Fruit fly (Drosophila melanogaster) whole organism, wandering third instar larva: ENCODE results near the gene CG14257.

Experiments used
- Abd-B ChIP-seq: fragments of >200 bp; optimal IDR thresholded peaks from 2 replicates; lab custom pipeline; 2017; ENCODE audit warnings: missing biosample characterization, missing genetic modification characterization
- CG32264 ChIP-seq: fragments of 200-800 bp; sonication (Bioruptor generic); optimal IDR thresholded peaks from 2 replicates; lab custom pipeline; 2016; ENCODE audit warnings: missing biosample characterization, missing genetic modification characterization
- CG9705 ChIP-seq: fragments of 200-800 bp; sonication (Bioruptor generic); optimal IDR thresholded peaks from 2 replicates; lab custom pipeline; 2018; ENCODE audit warnings: missing biosample characterization, mild to moderate bottlenecking, missing genetic modification characterization
- CrebA ChIP-seq: fragments of 200-800 bp; sonication (Bioruptor generic); optimal IDR thresholded peaks from 2 replicates; lab custom pipeline; 2016; ENCODE audit warnings: missing biosample characterization, mild to moderate bottlenecking, missing genetic modification characterization, borderline replicate concordance
- Dif ChIP-seq: fragments of 200-275, 200-300 bp; sonication (Bioruptor generic); optimal IDR thresholded peaks from 2 replicates; lab custom pipeline; 2018; ENCODE audit warnings: missing biosample characterization, missing genetic modification characterization; ENCODE audit not compliant: partially characterized antibody
- GATAd ChIP-seq: sonication (Bioruptor generic); optimal IDR thresholded peaks from 2 replicates; lab custom pipeline; 2016; ENCODE audit warnings: missing biosample characterization, missing genetic modification characterization
- HLH106 ChIP-seq: fragments of 200-800 bp; optimal IDR thresholded peaks from 3 replicates; lab custom pipeline; 2019; ENCODE audit warnings: missing biosample characterization, mild to moderate bottlenecking, missing genetic modification characterization, moderate library complexity
- Hnf4 ChIP-seq: fragments of 200-800 bp; sonication (Bioruptor generic); optimal IDR thresholded peaks from 2 replicates; lab custom pipeline; 2016; ENCODE audit warnings: missing biosample characterization, mild to moderate bottlenecking, missing genetic modification characterization
- Hr83 ChIP-seq: fragments of 200-300 bp; sonication (Bioruptor generic); optimal IDR thresholded peaks from 2 replicates; lab custom pipeline; 2016; ENCODE audit warnings: missing biosample characterization, mild to moderate bottlenecking, missing genetic modification characterization, moderate library complexity; ENCODE audit not compliant: poor library complexity, severe bottlenecking
- Jra ChIP-seq: sonication (Bioruptor generic); optimal IDR thresholded peaks from 2 replicates; lab custom pipeline; 2016; ENCODE audit warnings: missing biosample characterization, missing genetic modification characterization
- Mio ChIP-seq: sonication (Bioruptor generic); optimal IDR thresholded peaks from 2 replicates; lab custom pipeline; 2016; ENCODE audit warnings: missing biosample characterization, missing genetic modification characterization
- Myc ChIP-seq: fragments of >200 bp; optimal IDR thresholded peaks from 2 replicates; lab custom pipeline; 2017
- N ChIP-seq: fragments of >200 bp; optimal IDR thresholded peaks from 2 replicates; lab custom pipeline; 2018; ENCODE audit warnings: missing biosample characterization, missing external identifiers, missing genetic modification characterization
- OdsH ChIP-seq: fragments of 200-800 bp; sonication (Bioruptor generic); optimal IDR thresholded peaks from 2 replicates; lab custom pipeline; 2016; ENCODE audit warnings: missing biosample characterization, mild to moderate bottlenecking, missing genetic modification characterization
- Rel ChIP-seq, 2 experiments: fragments of 200-800 bp; sonication (Bioruptor generic) in 1 of 2; optimal IDR thresholded peaks; 2 replicates in 1 of 2; 3 replicates in 1 of 2; lab custom pipeline; 2016 to 2019; ENCODE audit warnings: mild to moderate bottlenecking in 2 of 2, missing biosample characterization in 2 of 2, missing genetic modification characterization in 2 of 2, moderate library complexity in 1 of 2
- Sp1 ChIP-seq: fragments of 200-800 bp; sonication (Bioruptor generic); optimal IDR thresholded peaks from 3 replicates; lab custom pipeline; 2019; ENCODE audit warnings: missing biosample characterization, mild to moderate bottlenecking, missing genetic modification characterization, moderate library complexity
- Vsx2 ChIP-seq: fragments of 200-300, 225-300 bp; sonication (Bioruptor generic); optimal IDR thresholded peaks from 2 replicates; lab custom pipeline; 2018; ENCODE audit warnings: missing biosample characterization, missing genetic modification characterization; ENCODE audit not compliant: partially characterized antibody
- br ChIP-seq: fragments of 200-800 bp; sonication (Bioruptor generic); optimal IDR thresholded peaks from 2 replicates; lab custom pipeline; 2016; ENCODE audit warnings: missing biosample characterization, missing genetic modification characterization
- brk ChIP-seq: fragments of 200-800 bp; sonication (Bioruptor generic); optimal IDR thresholded peaks from 2 replicates; lab custom pipeline; 2016; ENCODE audit warnings: missing biosample characterization, mild to moderate bottlenecking, missing genetic modification characterization
- dl ChIP-seq, 2 experiments: fragments of 175-275, 200-275 bp in 1 of 2; fragments of 200-275 bp in 1 of 2; sonication (Bioruptor generic); optimal IDR thresholded peaks; lab custom pipeline; 2018; ENCODE audit warnings: mild to moderate bottlenecking in 2 of 2, missing biosample characterization in 2 of 2, missing genetic modification characterization in 2 of 2, moderate library complexity in 2 of 2; ENCODE audit not compliant: partially characterized antibody in 2 of 2, insufficient read depth in 1 of 2
- ey ChIP-seq: fragments of 200-800 bp; sonication (Bioruptor generic); optimal IDR thresholded peaks from 2 replicates; lab custom pipeline; 2016; ENCODE audit warnings: missing biosample characterization, missing genetic modification characterization
- foxo ChIP-seq, 2 experiments: fragments of 200-800 bp; sonication (Bioruptor generic); optimal IDR thresholded peaks; 2 replicates in 1 of 2; 3 replicates in 1 of 2; lab custom pipeline; 2016 to 2017; ENCODE audit warnings: missing biosample characterization in 2 of 2, missing genetic modification characterization in 2 of 2
- fru ChIP-seq: fragments of 200-800 bp; sonication (Bioruptor generic); optimal IDR thresholded peaks from 3 replicates; lab custom pipeline; 2016; ENCODE audit warnings: missing biosample characterization, mild to moderate bottlenecking, missing genetic modification characterization
- h ChIP-seq: fragments of 200-800 bp; sonication (Bioruptor generic); optimal IDR thresholded peaks from 3 replicates; lab custom pipeline; 2016; ENCODE audit warnings: missing biosample characterization, mild to moderate bottlenecking, missing genetic modification characterization
- jim ChIP-seq: fragments of 175-275, 200-325 bp; sonication (Bioruptor generic); optimal IDR thresholded peaks from 2 replicates; lab custom pipeline; 2016; ENCODE audit warnings: missing biosample characterization, mild to moderate bottlenecking, missing genetic modification characterization
- lola ChIP-seq: fragments of >200 bp; optimal IDR thresholded peaks from 2 replicates; lab custom pipeline; 2017; ENCODE audit warnings: missing biosample characterization, missing genetic modification characterization
- psq ChIP-seq: fragments of 200-800 bp; sonication (Bioruptor generic); optimal IDR thresholded peaks from 3 replicates; lab custom pipeline; 2017; ENCODE audit warnings: missing biosample characterization, mild to moderate bottlenecking, missing genetic modification characterization, moderate library complexity
- rgr ChIP-seq: fragments of 200-800 bp; sonication (Bioruptor generic); optimal IDR thresholded peaks from 3 replicates; lab custom pipeline; 2016; ENCODE audit warnings: missing biosample characterization, mild to moderate bottlenecking, missing genetic modification characterization
- sage ChIP-seq: fragments of 200-800 bp; sonication (Bioruptor generic); optimal IDR thresholded peaks from 2 replicates; lab custom pipeline; 2016; ENCODE audit warnings: missing biosample characterization, mild to moderate bottlenecking, missing genetic modification characterization
- usp ChIP-seq: fragments of >200 bp; optimal IDR thresholded peaks from 2 replicates; lab custom pipeline; 2017; ENCODE audit warnings: missing biosample characterization, missing genetic modification characterization
- woc ChIP-seq: sonication (Bioruptor generic); optimal IDR thresholded peaks from 2 replicates; lab custom pipeline; 2016; ENCODE audit warnings: missing biosample characterization, mild to moderate bottlenecking, missing genetic modification characterization

The CG14257 gene

DNA sequence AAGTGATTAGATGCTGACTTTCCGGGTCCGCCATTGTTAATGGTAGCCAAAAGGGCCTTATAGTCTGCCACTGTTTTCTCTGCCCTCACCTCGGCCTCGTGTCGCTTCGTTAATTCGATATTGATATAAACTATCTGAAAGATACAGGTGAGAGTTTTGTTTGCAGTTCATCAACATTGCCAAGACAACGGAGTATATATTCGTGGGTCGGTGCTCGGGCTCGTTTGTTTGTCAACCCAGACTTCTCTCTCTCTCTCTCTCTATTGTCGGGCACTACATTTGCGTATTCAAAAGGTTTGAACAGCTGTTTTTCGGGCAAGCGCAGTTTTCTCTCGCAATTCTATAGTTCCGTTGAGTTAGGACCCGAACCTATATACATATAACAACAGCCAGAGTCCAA is 8.3 kb upstream of the CG14257 start:
- no peak for TF ChIP-seq ey (GFP tag; lab: Kevin White, UChicago)
- TF ChIP-seq CG9705 (GFP tag; lab: Kevin White, UChicago), result no peak
- TF ChIP-seq Sp1 (GFP tag; lab: Kevin White, UChicago), result no peak
- TF ChIP-seq Hnf4 (GFP tag; lab: Kevin White, UChicago), result no peak
- TF ChIP-seq CrebA, result no peak
- no peak for TF ChIP-seq N (GFP tag; lab: Kevin White, UChicago)
- no peak for TF ChIP-seq rgr
- no peak for TF ChIP-seq jim
- no peak for TF ChIP-seq Vsx2
- TF ChIP-seq Abd-B (GFP tag; lab: Kevin White, UChicago), result no peak
- no peak for TF ChIP-seq fru (GFP tag; lab: Kevin White, UChicago)
- no peak for TF ChIP-seq HLH106 (tag; lab: Kevin White, UChicago)
- TF ChIP-seq brk (GFP tag; lab: Kevin White, UChicago), result no peak
- no peak for TF ChIP-seq Myc (lab: Kevin White, UChicago)
- no peak for TF ChIP-seq woc (GFP tag; lab: Kevin White, UChicago)
- no peak for TF ChIP-seq sage (GFP tag; lab: Kevin White, UChicago)
- TF ChIP-seq Hr83, result no peak
- no peak for TF ChIP-seq usp (GFP tag; lab: Kevin White, UChicago)
- TF ChIP-seq Jra, result no peak
- TF ChIP-seq h (GFP tag; lab: Kevin White, UChicago), result no peak

DNA sequence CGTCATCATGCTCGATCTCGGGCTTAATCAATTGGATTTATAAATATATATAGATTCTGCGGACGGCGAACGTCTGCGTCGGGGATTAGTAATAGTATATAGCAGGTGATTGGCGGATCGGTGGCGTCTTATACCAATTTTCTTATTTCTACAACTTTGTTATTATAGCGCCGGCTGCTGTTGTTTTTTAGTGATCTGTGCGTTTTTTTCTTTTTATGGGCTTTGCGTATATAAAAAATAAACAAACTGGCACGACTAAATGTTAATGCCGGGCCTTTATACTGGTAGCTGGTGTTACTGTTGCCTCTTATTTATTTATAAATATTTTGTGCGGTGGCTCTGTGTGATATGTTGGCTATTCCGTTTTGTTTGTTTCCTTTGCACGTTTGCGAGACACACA is 6.5 kb upstream of the CG14257 start:
- TF ChIP-seq OdsH, result no peak
- TF ChIP-seq CG9705 (GFP tag; lab: Kevin White, UChicago), result no peak
- no peak for TF ChIP-seq Dif (GFP tag; lab: Kevin White, UChicago)
- TF ChIP-seq Sp1 (GFP tag; lab: Kevin White, UChicago), result no peak
- no peak for TF ChIP-seq HLH106 (tag; lab: Kevin White, UChicago)
- TF ChIP-seq lola (GFP tag; lab: Kevin White, UChicago), result no peak
- no peak for TF ChIP-seq rgr
- no peak for TF ChIP-seq CG32264 (GFP tag; lab: Kevin White, UChicago)
- no peak for TF ChIP-seq br (GFP tag; lab: Kevin White, UChicago)
- no peak for TF ChIP-seq psq
- no peak for TF ChIP-seq GATAd (GFP tag; lab: Kevin White, UChicago)
- no peak for TF ChIP-seq Mio (GFP tag; lab: Kevin White, UChicago)
- TF ChIP-seq, all 38 proteins: peak for 0

dm6 chr3R:27069810-27070625 is 5.7 kb upstream of the CG14257 start, which contains the start of gene spz:
TSS of gene spz (minus strand) at chr3R:27070070.
- TF ChIP-seq foxo (GFP tag; optimal IDR thresholded peaks at IDR 0.05; lab: Kevin White, UChicago) (peak in 1 of 2 experiments; percentile 6), Mio (GFP tag; lab: Kevin White, UChicago) (no peak), dl (GFP tag; optimal IDR thresholded peaks at IDR 0.05; lab: Kevin White, UChicago; ENCODE audit: insufficient read depth in 1 of 2, partially characterized antibody in 2 of 2) (peak; percentile 61 to 89), Abd-B (GFP tag; lab: Kevin White, UChicago) (no peak), fru (GFP tag; lab: Kevin White, UChicago) (peak; percentile 7), jim (no peak), Hr83 (peak; percentile 32), Dif (GFP tag; lab: Kevin White, UChicago) (peak; percentile 87), h (GFP tag; lab: Kevin White, UChicago) (peak; percentile 49), rgr (peak; percentile 0), Vsx2 (peak; percentile 33)

- TF ChIP-seq Myc (lab: Kevin White, UChicago) (no peak), Rel (GFP tag; optimal IDR thresholded peaks at IDR 0.05; lab: Kevin White, UChicago) (no peak), Rel (tag; optimal IDR thresholded peaks at IDR 0.05; lab: Kevin White, UChicago) (no peak), N (GFP tag; lab: Kevin White, UChicago) (no peak), woc (GFP tag; lab: Kevin White, UChicago) (no peak), CG32264 (GFP tag; lab: Kevin White, UChicago) (no peak), Jra (no peak), psq (no peak)
Measured at dm6 chr3R:27070906-27071498, 4.7 kb upstream of the CG14257 start.
